Fruit fly (Drosophila melanogaster) whole organism, embryonic: ENCODE data around the gene mio.
A peak's percentile ranks its signal among the peaks of the same experiment; 100 is the strongest.

Experiments
- Adf1 ChIP-seq: fragments of 200-800 bp; sonication (Bioruptor generic); IDR thresholded peaks from 2 replicates; pipeline ENCODE4 v1.3.6; 2022; ENCODE audit warnings: missing biosample characterization, missing genetic modification characterization
- Antp ChIP-seq: fragments of 200-800 bp; sonication (Bioruptor generic); optimal IDR thresholded peaks from 3 replicates; lab custom pipeline; 2016; ENCODE audit warnings: missing biosample characterization, missing genetic modification characterization
- Bteb2 ChIP-seq: fragments of 200-800 bp; sonication (Bioruptor generic); optimal IDR thresholded peaks from 2 replicates; lab custom pipeline; 2016; ENCODE audit warnings: missing biosample characterization, missing genetic modification characterization
- CG10147 ChIP-seq: fragments of 200-800 bp; sonication (Bioruptor generic); optimal IDR thresholded peaks from 2 replicates; lab custom pipeline; 2019; ENCODE audit warnings: missing biosample characterization, mild to moderate bottlenecking, missing genetic modification characterization, moderate library complexity
- CG10209 ChIP-seq: fragments of 200-800 bp; sonication (Bioruptor generic); optimal IDR thresholded peaks from 3 replicates; lab custom pipeline; 2017; ENCODE audit warnings: missing biosample characterization, mild to moderate bottlenecking, missing genetic modification characterization, missing genetic modification reagents
- CG11695 ChIP-seq: fragments of 200-800 bp; sonication (Bioruptor generic); IDR thresholded peaks from 3 replicates; pipeline ENCODE4 v1.3.6; 2022; ENCODE audit warnings: missing biosample characterization, missing genetic modification characterization
- CG12155 ChIP-seq: fragments of 200-800 bp; sonication (Bioruptor generic); optimal IDR thresholded peaks from 3 replicates; lab custom pipeline; 2016; ENCODE audit warnings: missing biosample characterization, missing genetic modification characterization
- CG12391 ChIP-seq: fragments of 200-800 bp; sonication (Bioruptor generic); optimal IDR thresholded peaks from 3 replicates; lab custom pipeline; 2018; ENCODE audit warnings: missing biosample characterization, mild to moderate bottlenecking, missing genetic modification characterization, moderate library complexity
- CG14441 ChIP-seq: fragments of 200-800 bp; sonication (Bioruptor generic); IDR thresholded peaks from 2 replicates; pipeline ENCODE4 v1.3.6; 2022; ENCODE audit warnings: missing biosample characterization, missing genetic modification characterization
- CG1647 ChIP-seq: fragments of 200-800 bp; sonication (Bioruptor generic); optimal IDR thresholded peaks from 3 replicates; lab custom pipeline; 2016; ENCODE audit warnings: missing biosample characterization, missing genetic modification characterization
- CG17385 ChIP-seq: fragments of 200-800 bp; sonication (Bioruptor generic); optimal IDR thresholded peaks from 3 replicates; lab custom pipeline; 2018; ENCODE audit warnings: missing biosample characterization, mild to moderate bottlenecking, missing genetic modification characterization
- CG17612 ChIP-seq: fragments of 200-800 bp; sonication (Bioruptor generic); IDR thresholded peaks from 2 replicates; pipeline ENCODE4 v1.3.6; 2022; ENCODE audit warnings: missing biosample characterization, missing genetic modification characterization
- CG17802 ChIP-seq: fragments of 200-800 bp; sonication (Bioruptor generic); optimal IDR thresholded peaks from 2 replicates; lab custom pipeline; 2018; ENCODE audit warnings: missing biosample characterization, mild to moderate bottlenecking, missing genetic modification characterization, moderate library complexity
- CG17829 ChIP-seq: fragments of 200-800 bp; optimal IDR thresholded peaks from 2 replicates; lab custom pipeline; 2019; ENCODE audit warnings: missing biosample characterization, mild to moderate bottlenecking, missing genetic modification characterization, moderate library complexity
- CG18262 ChIP-seq: fragments of 200-800 bp; optimal IDR thresholded peaks from 3 replicates; lab custom pipeline; 2019; ENCODE audit warnings: missing biosample characterization, mild to moderate bottlenecking, missing genetic modification characterization, moderate library complexity
- CG18599 ChIP-seq: fragments of 200-800 bp; sonication (Bioruptor generic); optimal IDR thresholded peaks from 3 replicates; lab custom pipeline; 2017; ENCODE audit warnings: missing biosample characterization, missing genetic modification characterization, mild to moderate bottlenecking, moderate library complexity, missing genetic modification reagents
- CG32532 ChIP-seq: fragments of 200-800 bp; sonication (Bioruptor generic); IDR thresholded peaks from 2 replicates; pipeline ENCODE4 v1.3.6; 2022; ENCODE audit warnings: missing biosample characterization, missing genetic modification characterization
- CG32767 ChIP-seq: fragments of 200-800 bp; sonication (Bioruptor generic); IDR thresholded peaks from 2 replicates; pipeline ENCODE4 v1.3.6; 2022; ENCODE audit warnings: missing biosample characterization, missing genetic modification characterization
- CG3847 ChIP-seq: fragments of 200-800 bp; sonication (Bioruptor generic); IDR thresholded peaks from 2 replicates; pipeline ENCODE4 v1.3.6; 2022; ENCODE audit warnings: missing biosample characterization, missing genetic modification characterization
- CG43689 ChIP-seq: fragments of 200-800 bp; sonication (Bioruptor generic); IDR thresholded peaks from 2 replicates; pipeline ENCODE4 v1.3.6; 2022; ENCODE audit warnings: missing biosample characterization, missing genetic modification characterization
- CG4404 ChIP-seq: fragments of 200-800 bp; sonication (Bioruptor generic); IDR thresholded peaks from 2 replicates; pipeline ENCODE4 v1.3.6; 2022; ENCODE audit warnings: missing biosample characterization, missing genetic modification characterization
- CG4617 ChIP-seq: fragments of 200-800 bp; sonication (Bioruptor generic); optimal IDR thresholded peaks from 3 replicates; lab custom pipeline; 2016; ENCODE audit warnings: missing biosample characterization, missing genetic modification characterization, borderline replicate concordance
- CG6175 ChIP-seq: fragments of 200-800 bp; sonication (Bioruptor generic); IDR thresholded peaks from 3 replicates; pipeline ENCODE4 v1.3.6; 2022; ENCODE audit warnings: missing biosample characterization, missing genetic modification characterization
- CG7556 ChIP-seq: fragments of 200-800 bp; sonication (Bioruptor generic); optimal IDR thresholded peaks from 2 replicates; lab custom pipeline; 2017; ENCODE audit warnings: missing biosample characterization, mild to moderate bottlenecking, missing genetic modification characterization
- CG7839 ChIP-seq: fragments of 200-800 bp; sonication (Bioruptor generic); optimal IDR thresholded peaks from 3 replicates; lab custom pipeline; 2018; ENCODE audit warnings: missing biosample characterization, mild to moderate bottlenecking, missing genetic modification characterization, moderate library complexity
- CG9727 ChIP-seq: fragments of 200-800 bp; sonication (Bioruptor generic); optimal IDR thresholded peaks from 3 replicates; lab custom pipeline; 2017; ENCODE audit warnings: missing biosample characterization, mild to moderate bottlenecking, missing genetic modification characterization
- D19B ChIP-seq: fragments of 200-800 bp; sonication (Bioruptor generic); optimal IDR thresholded peaks from 2 replicates; lab custom pipeline; 2017; ENCODE audit warnings: missing biosample characterization, mild to moderate bottlenecking, missing genetic modification characterization
- Deaf1 ChIP-seq: fragments of 200-800 bp; optimal IDR thresholded peaks from 3 replicates; lab custom pipeline; 2019; ENCODE audit warnings: missing biosample characterization, mild to moderate bottlenecking, missing genetic modification characterization, moderate library complexity
- Doc2 ChIP-seq: fragments of 200-800 bp; sonication (Bioruptor generic); IDR thresholded peaks from 2 replicates; pipeline ENCODE4 v1.3.6; 2022; ENCODE audit warnings: missing biosample characterization, missing genetic modification characterization
- Hmr ChIP-seq: fragments of 200-800 bp; sonication (Bioruptor generic); optimal IDR thresholded peaks from 3 replicates; lab custom pipeline; 2017; ENCODE audit warnings: mild to moderate bottlenecking, missing biosample characterization, missing genetic modification reagents, missing genetic modification characterization
- Hmx ChIP-seq: fragments of 200-800 bp; sonication (Bioruptor generic); optimal IDR thresholded peaks from 2 replicates; lab custom pipeline; 2016; ENCODE audit warnings: missing biosample characterization, missing genetic modification characterization
- MBD-R2 ChIP-seq: fragments of 200-800 bp; sonication (Bioruptor generic); IDR thresholded peaks from 2 replicates; pipeline ENCODE4 v1.3.6; 2022; ENCODE audit warnings: missing biosample characterization, missing genetic modification characterization
- Mes4 ChIP-seq: fragments of 200-800 bp; sonication (Bioruptor generic); optimal IDR thresholded peaks from 2 replicates; lab custom pipeline; 2016; ENCODE audit warnings: missing biosample characterization, missing genetic modification characterization
- Nf-YB ChIP-seq: fragments of 200-800 bp; sonication (Bioruptor generic); optimal IDR thresholded peaks from 3 replicates; lab custom pipeline; 2019; ENCODE audit warnings: missing biosample characterization, mild to moderate bottlenecking, missing genetic modification characterization, moderate library complexity
- Optix ChIP-seq: fragments of 200-800 bp; sonication (Bioruptor generic); IDR thresholded peaks from 3 replicates; pipeline ENCODE4 v1.3.6; 2022; ENCODE audit warnings: missing biosample characterization, missing genetic modification characterization
- Ravus ChIP-seq: fragments of 200-800 bp; sonication (Bioruptor generic); IDR thresholded peaks from 2 replicates; pipeline ENCODE4 v1.3.6; 2022; ENCODE audit warnings: missing biosample characterization, missing genetic modification characterization
- Sox102F ChIP-seq: fragments of 200-800 bp; sonication (Bioruptor generic); optimal IDR thresholded peaks from 2 replicates; lab custom pipeline; 2018; ENCODE audit warnings: missing biosample characterization, mild to moderate bottlenecking, missing genetic modification characterization, moderate library complexity
- TFAM ChIP-seq: fragments of 200-800 bp; sonication (Bioruptor generic); optimal IDR thresholded peaks from 2 replicates; lab custom pipeline; 2017; ENCODE audit warnings: missing biosample characterization, missing genetic modification characterization, inconsistent platforms
- Trl ChIP-seq, 3 experiments: fragments of >200 bp in 2 of 3; fragments of 200-800 bp in 1 of 3; sonication (Bioruptor generic) in 1 of 3; optimal IDR thresholded peaks; 2 replicates in 1 of 3; 3 replicates in 2 of 3; lab custom pipeline; 2016 to 2017; ENCODE audit warnings: missing biosample characterization in 1 of 3, missing genetic modification characterization in 1 of 3
- YL-1 ChIP-seq: fragments of 200-800 bp; sonication (Bioruptor generic); optimal IDR thresholded peaks from 3 replicates; lab custom pipeline; 2017; ENCODE audit warnings: missing biosample characterization, mild to moderate bottlenecking, missing genetic modification characterization
- ase ChIP-seq: fragments of 200-800 bp; sonication (Bioruptor generic); IDR thresholded peaks from 3 replicates; pipeline ENCODE4 v1.3.6; 2022; ENCODE audit warnings: missing biosample characterization, missing genetic modification characterization
- bbx ChIP-seq: fragments of 200-800 bp; sonication (Bioruptor generic); IDR thresholded peaks from 2 replicates; pipeline ENCODE4 v1.3.6; 2022; ENCODE audit warnings: missing biosample characterization, missing genetic modification characterization; ENCODE audit not compliant: partially characterized antibody
- cas ChIP-seq: fragments of 200-800 bp; sonication (Bioruptor generic); IDR thresholded peaks from 2 replicates; pipeline ENCODE4 v1.3.6; 2022; ENCODE audit warnings: missing biosample characterization, missing genetic modification characterization
- chm ChIP-seq: fragments of 200-800 bp; sonication (Bioruptor generic); IDR thresholded peaks from 2 replicates; pipeline ENCODE4 v1.3.6; 2022; ENCODE audit warnings: missing biosample characterization, missing genetic modification characterization
- crol ChIP-seq: fragments of 200-800 bp; sonication (Bioruptor generic); IDR thresholded peaks from 2 replicates; pipeline ENCODE4 v1.3.6; 2022; ENCODE audit warnings: missing biosample characterization, missing genetic modification characterization
- inv ChIP-seq: fragments of 200-800 bp; sonication (Bioruptor generic); IDR thresholded peaks from 2 replicates; pipeline ENCODE4 v1.3.6; 2022; ENCODE audit warnings: missing biosample characterization, missing genetic modification characterization; ENCODE audit not compliant: partially characterized antibody
- jumu ChIP-seq: fragments of 200-800 bp; sonication (Bioruptor generic); optimal IDR thresholded peaks from 3 replicates; lab custom pipeline; 2016; ENCODE audit warnings: missing biosample characterization, missing genetic modification characterization
- sc ChIP-seq, 3 experiments: fragments of >200 bp in 2 of 3; fragments of 200-800 bp in 1 of 3; sonication (Bioruptor generic) in 1 of 3; optimal IDR thresholded peaks; 2 replicates in 2 of 3; 3 replicates in 1 of 3; lab custom pipeline; 2017; ENCODE audit warnings: mild to moderate bottlenecking in 1 of 3, missing biosample characterization in 1 of 3, missing genetic modification characterization in 1 of 3, missing genetic modification reagents in 1 of 3
- sens ChIP-seq: fragments of 200-800 bp; sonication (Bioruptor generic); peaks from one replicate; lab custom pipeline; 2016; ENCODE audit warnings: missing biosample characterization, missing genetic modification characterization
- wor ChIP-seq: fragments of 200-800 bp; sonication (Bioruptor generic); IDR thresholded peaks from 2 replicates; pipeline ENCODE4 v1.3.6; 2022; ENCODE audit warnings: missing biosample characterization, missing genetic modification characterization

Gene mio

dm6 chr2L:2227316-2227715, 10.2 kb downstream of the mio start (continued):
- TF ChIP-seq CG3847 (no peak), CG9727 (GFP tag; lab: Kevin White, UChicago) (no peak), CG43689 (GFP tag; lab: Robert Waterston, UW) (no peak), bbx (GFP tag; lab: Robert Waterston, UW) (no peak), jumu (GFP tag; lab: Kevin White, UChicago) (peak; percentile 22), Mes4 (GFP tag; lab: Kevin White, UChicago) (no peak), CG17802 (tag; lab: Kevin White, UChicago) (no peak), Antp (GFP tag; lab: Kevin White, UChicago) (peak; percentile 38), wor (GFP tag; lab: Robert Waterston, UW) (0 out of 2 replicates have a peak, but pooled peaks have one; percentile 31), YL-1 (GFP tag; lab: Kevin White, UChicago) (no peak), inv (GFP tag; lab: Robert Waterston, UW) (no peak), CG10209 (GFP tag; lab: Kevin White, UChicago) (peak; percentile 19), Adf1 (GFP tag; lab: Robert Waterston, UW) (no peak), Optix (GFP tag; lab: Robert Waterston, UW) (no peak), Trl (optimal IDR thresholded peaks at IDR 0.05; lab: Kevin White, UChicago) (peak; percentile 43 to 50), Trl (GFP tag; optimal IDR thresholded peaks at IDR 0.05; lab: Kevin White, UChicago) (no peak), CG7839 (tag; lab: Kevin White, UChicago) (no peak), D19B (GFP tag; lab: Kevin White, UChicago) (no peak), sc (optimal IDR thresholded peaks at IDR 0.05; lab: Kevin White, UChicago) (no peak), sc (GFP tag; optimal IDR thresholded peaks at IDR 0.05; lab: Kevin White, UChicago) (no peak), CG6175 (GFP tag; lab: Robert Waterston, UW) (no peak), CG32532 (peak; percentile 29; the same call in 1 of the 2 replicates), CG12155 (GFP tag; lab: Kevin White, UChicago) (no peak), Ravus (GFP tag; lab: Robert Waterston, UW) (no peak), CG17612 (GFP tag; lab: Robert Waterston, UW) (no peak), Deaf1 (no peak), CG1647 (GFP tag; lab: Kevin White, UChicago) (no peak), cas (GFP tag; lab: Robert Waterston, UW) (no peak), Bteb2 (GFP tag; lab: Kevin White, UChicago) (no peak), Sox102F (GFP tag; lab: Kevin White, UChicago) (no peak), Hmr (peak; percentile 40), CG10147 (GFP tag; lab: Kevin White, UChicago) (no peak), Hmx (no peak), MBD-R2 (GFP tag; lab: Robert Waterston, UW) (no peak)

DNA sequence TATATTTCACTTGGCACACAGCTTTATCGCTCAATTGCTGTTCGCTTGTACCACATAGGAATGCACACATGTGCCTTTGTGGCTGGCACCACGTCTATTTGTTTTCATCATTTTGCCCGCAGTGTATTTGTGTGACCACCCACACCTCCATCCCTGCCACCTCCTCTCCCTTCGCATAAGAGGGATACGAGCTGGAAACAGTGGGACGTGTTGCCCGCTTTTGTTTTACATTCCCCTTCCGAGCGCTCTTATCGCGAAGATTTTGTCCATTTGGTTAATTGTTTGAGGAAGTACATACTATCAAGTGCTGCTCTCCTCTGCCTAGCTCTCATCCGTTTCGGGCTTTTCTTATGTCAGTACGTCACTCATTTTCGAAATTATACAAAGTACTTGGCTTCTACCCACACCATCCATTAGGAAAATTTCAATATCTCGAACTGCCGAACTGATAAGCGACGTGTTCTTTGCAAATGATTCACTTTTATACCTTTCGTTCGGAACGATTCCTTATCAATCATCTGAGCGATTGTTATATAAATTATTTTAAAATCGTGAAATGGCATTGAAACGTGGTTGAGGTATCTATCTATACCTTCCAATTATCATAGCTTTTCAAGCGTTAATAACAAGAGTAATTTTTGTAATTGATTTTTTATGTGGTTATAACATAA, 11.2 kb downstream of the mio start:
- TF ChIP-seq CG18599 (GFP tag; lab: Kevin White, UChicago): no peak
- TF ChIP-seq CG32767: no peak
- TF ChIP-seq TFAM (GFP tag; lab: Kevin White, UChicago): no peak
- TF ChIP-seq CG7556 (GFP tag; lab: Kevin White, UChicago): no peak
- peak; percentile 52 for TF ChIP-seq sens (GFP tag; lab: Kevin White, UChicago)
- no peak; the same call in 1 of the 2 replicates for TF ChIP-seq CG14441 (GFP tag; lab: Robert Waterston, UW)
- TF ChIP-seq CG18262 (tag; lab: Kevin White, UChicago): no peak
- TF ChIP-seq CG11695: no peak
- no peak for TF ChIP-seq CG4404 (GFP tag; lab: Robert Waterston, UW)
- no peak for TF ChIP-seq CG4617 (GFP tag; lab: Kevin White, UChicago)
- TF ChIP-seq CG1647 (GFP tag; lab: Kevin White, UChicago): no peak
- TF ChIP-seq CG17385: no peak
- no peak for TF ChIP-seq CG17829 (tag; lab: Kevin White, UChicago)
- TF ChIP-seq Doc2 (GFP tag; lab: Robert Waterston, UW): no peak
- TF ChIP-seq CG12391 (tag; lab: Kevin White, UChicago): no peak
- TF ChIP-seq ase (GFP tag; lab: Robert Waterston, UW): no peak
- TF ChIP-seq Nf-YB: no peak
- TF ChIP-seq crol (GFP tag; lab: Robert Waterston, UW): peak; percentile 87
- no peak for TF ChIP-seq chm (GFP tag; lab: Robert Waterston, UW)
